Fruit fly (Drosophila melanogaster) whole organism, embryonic: ENCODE data around the gene SPH93.

ENCODE experiments used
- B-H1 ChIP-seq: fragments of 200-800 bp; sonication (Bioruptor generic); IDR thresholded peaks from 3 replicates; pipeline ENCODE4 v1.3.6; 2022; ENCODE audit warnings: missing biosample characterization, missing genetic modification characterization
- B-H2 ChIP-seq: fragments of 200-800 bp; sonication (Bioruptor generic); optimal IDR thresholded peaks from 2 replicates; lab custom pipeline; 2018; ENCODE audit warnings: missing biosample characterization, mild to moderate bottlenecking, missing genetic modification characterization
- Bgb ChIP-seq: fragments of 200-800 bp; sonication (Bioruptor generic); IDR thresholded peaks from 2 replicates; pipeline ENCODE4 v1.3.6; 2022; ENCODE audit warnings: missing biosample characterization, missing genetic modification characterization; ENCODE audit not compliant: partially characterized antibody
- CG10274 ChIP-seq: fragments of 200-800 bp; sonication (Bioruptor generic); optimal IDR thresholded peaks from 3 replicates; lab custom pipeline; 2017; ENCODE audit warnings: missing biosample characterization, mild to moderate bottlenecking, missing genetic modification characterization
- CG10979 ChIP-seq: fragments of 200-800 bp; sonication (Bioruptor generic); optimal IDR thresholded peaks from 2 replicates; lab custom pipeline; 2018; ENCODE audit warnings: missing biosample characterization, mild to moderate bottlenecking, missing genetic modification characterization, moderate library complexity
- CG11695 ChIP-seq: fragments of 200-800 bp; sonication (Bioruptor generic); IDR thresholded peaks from 3 replicates; pipeline ENCODE4 v1.3.6; 2022; ENCODE audit warnings: missing biosample characterization, missing genetic modification characterization
- CG11723 ChIP-seq: fragments of 200-800 bp; sonication (Bioruptor generic); optimal IDR thresholded peaks from 2 replicates; lab custom pipeline; 2017; ENCODE audit warnings: missing biosample characterization, mild to moderate bottlenecking, missing genetic modification characterization
- CG12391 ChIP-seq: fragments of 200-800 bp; sonication (Bioruptor generic); optimal IDR thresholded peaks from 3 replicates; lab custom pipeline; 2018; ENCODE audit warnings: missing biosample characterization, mild to moderate bottlenecking, missing genetic modification characterization, moderate library complexity
- CG17912 ChIP-seq: fragments of 200-800 bp; sonication (Bioruptor generic); optimal IDR thresholded peaks from 2 replicates; lab custom pipeline; 2018; ENCODE audit warnings: missing biosample characterization, mild to moderate bottlenecking, missing genetic modification characterization
- CG18262 ChIP-seq: fragments of 200-800 bp; optimal IDR thresholded peaks from 3 replicates; lab custom pipeline; 2019; ENCODE audit warnings: missing biosample characterization, mild to moderate bottlenecking, missing genetic modification characterization, moderate library complexity
- CG2116 ChIP-seq: fragments of 200-800 bp; sonication (Bioruptor generic); optimal IDR thresholded peaks from 3 replicates; lab custom pipeline; 2018; ENCODE audit warnings: missing biosample characterization, mild to moderate bottlenecking, missing genetic modification characterization
- CG2678 ChIP-seq: fragments of 200-800 bp; sonication (Bioruptor generic); optimal IDR thresholded peaks from 3 replicates; lab custom pipeline; 2019; ENCODE audit warnings: missing biosample characterization, mild to moderate bottlenecking, missing genetic modification characterization, moderate library complexity
- CG30431 ChIP-seq: fragments of 200-800 bp; sonication (Bioruptor generic); optimal IDR thresholded peaks from 2 replicates; lab custom pipeline; 2017; ENCODE audit warnings: missing biosample characterization, missing genetic modification characterization
- CG3163 ChIP-seq: fragments of 200-800 bp; sonication (Bioruptor generic); optimal IDR thresholded peaks from 3 replicates; lab custom pipeline; 2016; ENCODE audit warnings: missing biosample characterization, missing genetic modification characterization
- CG32532 ChIP-seq: fragments of 200-800 bp; sonication (Bioruptor generic); IDR thresholded peaks from 2 replicates; pipeline ENCODE4 v1.3.6; 2022; ENCODE audit warnings: missing biosample characterization, missing genetic modification characterization
- CG32772 ChIP-seq: fragments of 200-800 bp; sonication (Bioruptor generic); IDR thresholded peaks from 2 replicates; pipeline ENCODE4 v1.3.6; 2022; ENCODE audit warnings: missing biosample characterization, missing genetic modification characterization
- CG43689 ChIP-seq: fragments of 200-800 bp; sonication (Bioruptor generic); IDR thresholded peaks from 2 replicates; pipeline ENCODE4 v1.3.6; 2022; ENCODE audit warnings: missing biosample characterization, missing genetic modification characterization
- CG6791 ChIP-seq: fragments of 200-800 bp; sonication (Bioruptor generic); IDR thresholded peaks from 3 replicates; pipeline ENCODE4 v1.3.6; 2022; ENCODE audit warnings: missing biosample characterization, missing genetic modification characterization; ENCODE audit not compliant: partially characterized antibody
- CG7839 ChIP-seq: fragments of 200-800 bp; sonication (Bioruptor generic); optimal IDR thresholded peaks from 3 replicates; lab custom pipeline; 2018; ENCODE audit warnings: missing biosample characterization, mild to moderate bottlenecking, missing genetic modification characterization, moderate library complexity
- CG8765 ChIP-seq: fragments of 200-800 bp; sonication (Bioruptor generic); IDR thresholded peaks from 2 replicates; pipeline ENCODE4 v1.3.6; 2022; ENCODE audit warnings: missing biosample characterization, missing genetic modification characterization
- CG9215 ChIP-seq: fragments of 200-800 bp; sonication (Bioruptor generic); IDR thresholded peaks from 2 replicates; pipeline ENCODE4 v1.3.6; 2022; ENCODE audit warnings: missing biosample characterization, missing genetic modification characterization
- D19A ChIP-seq: fragments of 200-800 bp; optimal IDR thresholded peaks from 3 replicates; lab custom pipeline; 2019; ENCODE audit warnings: missing biosample characterization, mild to moderate bottlenecking, missing genetic modification characterization, moderate library complexity
- HmgD ChIP-seq: fragments of 200-800 bp; sonication (Bioruptor generic); optimal IDR thresholded peaks from 3 replicates; lab custom pipeline; 2016; ENCODE audit warnings: missing biosample characterization, missing genetic modification characterization
- Lim3 ChIP-seq: fragments of 200-800 bp; sonication (Bioruptor generic); IDR thresholded peaks from 2 replicates; pipeline ENCODE4 v1.3.6; 2022; ENCODE audit warnings: missing biosample characterization, missing genetic modification characterization
- Nf-YB ChIP-seq: fragments of 200-800 bp; sonication (Bioruptor generic); optimal IDR thresholded peaks from 3 replicates; lab custom pipeline; 2019; ENCODE audit warnings: missing biosample characterization, mild to moderate bottlenecking, missing genetic modification characterization, moderate library complexity
- Opbp ChIP-seq: fragments of 200-800 bp; sonication (Bioruptor generic); IDR thresholded peaks from 3 replicates; pipeline ENCODE4 v1.3.6; 2022; ENCODE audit warnings: missing biosample characterization, missing genetic modification characterization; ENCODE audit not compliant: partially characterized antibody
- Pdp1 ChIP-seq, 2 experiments: fragments of 200-800 bp; sonication (Bioruptor generic); optimal IDR thresholded peaks; 3 replicates each; lab custom pipeline; 2016; ENCODE audit warnings: missing biosample characterization in 2 of 2, missing genetic modification characterization in 2 of 2, mild to moderate bottlenecking in 1 of 2, moderate library complexity in 1 of 2
- Rfx ChIP-seq: fragments of 200-800 bp; sonication (Bioruptor generic); IDR thresholded peaks from 2 replicates; pipeline ENCODE4 v1.3.6; 2022; ENCODE audit warnings: missing biosample characterization, missing genetic modification characterization
- Sox102F ChIP-seq: fragments of 200-800 bp; sonication (Bioruptor generic); optimal IDR thresholded peaks from 2 replicates; lab custom pipeline; 2018; ENCODE audit warnings: missing biosample characterization, mild to moderate bottlenecking, missing genetic modification characterization, moderate library complexity
- amos ChIP-seq: fragments of 200-800 bp; sonication (Bioruptor generic); IDR thresholded peaks from 2 replicates; pipeline ENCODE4 v1.3.6; 2022; ENCODE audit warnings: missing biosample characterization, missing genetic modification characterization; ENCODE audit not compliant: partially characterized antibody
- aop ChIP-seq: fragments of 200-800 bp; sonication (Bioruptor generic); IDR thresholded peaks from 2 replicates; pipeline ENCODE4 v1.3.6; 2022; ENCODE audit warnings: missing biosample characterization, missing genetic modification characterization
- bcd ChIP-seq: fragments of 200-800 bp; sonication (Bioruptor generic); optimal IDR thresholded peaks from 2 replicates; lab custom pipeline; 2017; ENCODE audit warnings: missing biosample characterization, mild to moderate bottlenecking, missing genetic modification characterization
- cad ChIP-seq: fragments of >200 bp; optimal IDR thresholded peaks from 2 replicates; lab custom pipeline; 2017; ENCODE audit warnings: missing biosample characterization, missing genetic modification characterization
- fd102C ChIP-seq: fragments of 200-800 bp; sonication (Bioruptor generic); optimal IDR thresholded peaks from 2 replicates; lab custom pipeline; 2018; ENCODE audit warnings: missing biosample characterization, mild to moderate bottlenecking, missing genetic modification characterization, moderate library complexity
- fd3F ChIP-seq: fragments of 200-800 bp; sonication (Bioruptor generic); optimal IDR thresholded peaks from 2 replicates; lab custom pipeline; 2018; ENCODE audit warnings: missing biosample characterization, mild to moderate bottlenecking, missing genetic modification characterization, moderate library complexity
- gcm2 ChIP-seq: fragments of 200-800 bp; sonication (Bioruptor generic); optimal IDR thresholded peaks from 2 replicates; lab custom pipeline; 2016; ENCODE audit warnings: missing biosample characterization, missing genetic modification characterization
- mirr ChIP-seq: fragments of 200-800 bp; sonication (Bioruptor generic); optimal IDR thresholded peaks from 3 replicates; lab custom pipeline; 2018; ENCODE audit warnings: missing biosample characterization, mild to moderate bottlenecking, missing genetic modification characterization
- nerfin-1 ChIP-seq: fragments of 200-800 bp; sonication (Bioruptor generic); optimal IDR thresholded peaks from 3 replicates; lab custom pipeline; 2019; ENCODE audit warnings: missing biosample characterization, mild to moderate bottlenecking, missing genetic modification characterization, moderate library complexity
- pan ChIP-seq, 4 experiments: fragments of >200 bp in 3 of 4; fragments of 200-800 bp in 1 of 4; sonication (Bioruptor generic) in 1 of 4; optimal IDR thresholded peaks in 3 of 4; IDR thresholded peaks in 1 of 4; 2 replicates each; pipeline versions ENCODE4 v1.3.6 to Lab custom; 2017 to 2022; ENCODE audit warnings: missing biosample characterization in 2 of 4, missing genetic modification characterization in 2 of 4, mixed read lengths in 1 of 4
- run ChIP-seq: fragments of 200-800 bp; sonication (Bioruptor generic); optimal IDR thresholded peaks from 3 replicates; lab custom pipeline; 2018; ENCODE audit warnings: missing biosample characterization, mild to moderate bottlenecking, missing genetic modification characterization
- shn ChIP-seq: fragments of 200-800 bp; sonication (Bioruptor generic); optimal IDR thresholded peaks from 3 replicates; lab custom pipeline; 2016; ENCODE audit warnings: missing biosample characterization, missing genetic modification characterization
- sisA ChIP-seq: fragments of 200-800 bp; sonication (Bioruptor generic); IDR thresholded peaks from 2 replicates; pipeline ENCODE4 v1.3.6; 2022; ENCODE audit warnings: missing biosample characterization, missing genetic modification characterization
- sob ChIP-seq: fragments of 200-800 bp; sonication (Bioruptor generic); IDR thresholded peaks from 2 replicates; pipeline ENCODE4 v1.3.6; 2022; ENCODE audit warnings: missing biosample characterization, missing genetic modification characterization
- sug ChIP-seq: fragments of 200-800 bp; optimal IDR thresholded peaks from 2 replicates; lab custom pipeline; 2019; ENCODE audit warnings: missing biosample characterization, mild to moderate bottlenecking, missing genetic modification characterization, moderate library complexity
- trh ChIP-seq: fragments of 200-800 bp; sonication (Bioruptor generic); optimal IDR thresholded peaks from 2 replicates; lab custom pipeline; 2016; ENCODE audit warnings: missing biosample characterization, missing genetic modification characterization
- tup ChIP-seq: fragments of 200-800 bp; sonication (Bioruptor generic); optimal IDR thresholded peaks from 2 replicates; lab custom pipeline; 2016; ENCODE audit warnings: missing biosample characterization, mild to moderate bottlenecking, missing genetic modification characterization, moderate library complexity
- unc-4 ChIP-seq: fragments of 200-800 bp; sonication (Bioruptor generic); IDR thresholded peaks from 2 replicates; pipeline ENCODE4 v1.3.6; 2022; ENCODE audit warnings: missing biosample characterization, missing genetic modification characterization; ENCODE audit not compliant: partially characterized antibody
- zfh2 ChIP-seq: fragments of 200-800 bp; sonication (Bioruptor generic); optimal IDR thresholded peaks from 2 replicates; lab custom pipeline; 2016; ENCODE audit warnings: missing biosample characterization, missing genetic modification characterization

SPH93 gene

DNA sequence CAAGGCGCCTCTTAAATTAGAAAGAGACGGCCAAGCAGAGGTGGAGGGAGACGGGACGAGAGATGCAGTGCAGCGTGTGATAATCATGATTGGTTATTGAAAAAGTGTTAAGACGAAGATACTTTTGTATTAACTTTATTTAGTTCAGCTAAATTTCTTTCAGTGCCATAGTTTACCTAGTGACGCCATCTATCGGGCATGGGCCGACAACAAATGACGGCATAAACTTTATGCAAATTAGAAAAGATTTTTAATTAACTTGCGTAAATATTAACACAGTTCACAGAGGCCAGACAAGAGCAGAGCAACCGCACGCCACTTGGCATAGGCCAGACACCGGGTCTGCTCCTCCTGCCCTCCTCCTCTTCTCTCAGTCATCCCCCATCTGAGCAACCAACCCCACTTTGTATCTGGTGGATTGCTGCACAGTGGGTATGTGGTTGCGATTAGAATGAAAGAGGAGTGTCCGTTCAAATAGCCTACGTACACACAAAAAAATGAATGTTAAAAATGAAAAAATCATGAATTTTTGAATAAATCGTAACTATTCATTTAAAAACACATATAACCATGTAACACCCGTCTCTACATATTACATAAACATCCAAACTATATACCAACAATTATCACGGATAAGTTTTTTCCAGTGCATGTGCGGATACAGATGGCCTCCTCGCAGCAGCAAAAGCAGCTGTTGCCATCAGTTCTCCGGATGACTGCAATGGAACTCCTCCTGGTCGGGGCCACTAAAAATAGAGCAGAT, 10.4 kb upstream of the SPH93 start (continued):
- TF ChIP-seq Bgb (GFP tag; lab: Robert Waterston, UW) (no peak), CG32772 (GFP tag; lab: Robert Waterston, UW) (peak; percentile 77), CG9215 (GFP tag; lab: Robert Waterston, UW) (peak; percentile 48; the same call in 1 of the 2 replicates), CG3163 (peak; percentile 34), cad (GFP tag; lab: Kevin White, UChicago) (no peak), Rfx (peak; percentile 74), fd3F (GFP tag; lab: Kevin White, UChicago) (peak; percentile 55), amos (GFP tag; lab: Robert Waterston, UW) (no peak), B-H2 (GFP tag; lab: Kevin White, UChicago) (peak; percentile 22), Nf-YB (GFP tag; lab: Kevin White, UChicago) (no peak), mirr (no peak), nerfin-1 (peak; percentile 84), CG7839 (tag; lab: Kevin White, UChicago) (peak; percentile 87), pan (optimal IDR thresholded peaks at IDR 0.05; lab: Kevin White, UChicago) (no peak), pan (GFP tag; optimal IDR thresholded peaks at IDR 0.05 in 1 of 2, IDR thresholded peaks at IDR 0.05 in 1 of 2) (peak in 1 of 2 experiments; percentile 74), sug (tag; lab: Kevin White, UChicago) (no peak), zfh2 (GFP tag; lab: Kevin White, UChicago) (no peak), CG6791 (GFP tag; lab: Robert Waterston, UW) (no peak), gcm2 (GFP tag; lab: Kevin White, UChicago) (no peak), CG10979 (peak; percentile 89), CG17912 (peak; percentile 9), CG2116 (peak; percentile 30), sob (GFP tag; lab: Robert Waterston, UW) (peak; percentile 81), trh (peak; percentile 60), CG8765 (GFP tag; lab: Robert Waterston, UW) (peak; percentile 36; the same call in 1 of the 2 replicates), D19A (tag; lab: Kevin White, UChicago) (peak; percentile 85), CG12391 (no peak), Sox102F (GFP tag; lab: Kevin White, UChicago) (peak; percentile 90), tup (GFP tag; lab: Kevin White, UChicago) (peak; percentile 27), Opbp (GFP tag; lab: Robert Waterston, UW) (no peak), CG43689 (GFP tag; lab: Robert Waterston, UW) (no peak), unc-4 (GFP tag; lab: Robert Waterston, UW) (no peak), CG2678 (tag; lab: Kevin White, UChicago) (peak; percentile 89), fd102C (no peak), CG30431 (GFP tag; lab: Kevin White, UChicago) (peak; percentile 71), Pdp1 (GFP tag; optimal IDR thresholded peaks at IDR 0.05; lab: Kevin White, UChicago) (peak; percentile 82 to 83), sisA (GFP tag; lab: Robert Waterston, UW) (peak; percentile 80), bcd (GFP tag; lab: Kevin White, UChicago) (peak; percentile 75), CG10274 (no peak), shn (peak; percentile 77), run (tag; lab: Kevin White, UChicago) (peak; percentile 73), CG32532 (GFP tag; lab: Robert Waterston, UW) (peak; percentile 72), CG11695 (GFP tag; lab: Robert Waterston, UW) (peak; percentile 65), aop (no peak), CG11723 (peak; percentile 32), HmgD (GFP tag; lab: Kevin White, UChicago) (peak; percentile 50), B-H1 (peak; percentile 65), Lim3 (GFP tag; lab: Robert Waterston, UW) (peak; percentile 58; the same call in 1 of the 2 replicates), CG18262 (tag; lab: Kevin White, UChicago) (peak; percentile 88)
